Worm (Caenorhabditis elegans) whole organism, L3 larva: ENCODE data around the gene sru-19.

Experiments used
- ama-1 ChIP-seq: fragments of 150-350 bp; optimal IDR thresholded peaks from 2 replicates; lab custom pipeline; 2018
- elt-1 ChIP-seq: fragments of 150-350 bp; optimal IDR thresholded peaks from 2 replicates; lab custom pipeline; 2014; ENCODE audit warnings: missing biosample characterization, missing genetic modification characterization
- fos-1 ChIP-seq: fragments of 150-350 bp; optimal IDR thresholded peaks from 2 replicates; lab custom pipeline; 2014; ENCODE audit warnings: missing biosample characterization, missing genetic modification characterization
- nhr-12 ChIP-seq: fragments of 150-350 bp; optimal IDR thresholded peaks from 2 replicates; lab custom pipeline; 2014; ENCODE audit warnings: missing biosample characterization, missing genetic modification characterization
- nhr-28 ChIP-seq: fragments of 150-350 bp; optimal IDR thresholded peaks from 2 replicates; lab custom pipeline; 2014; ENCODE audit warnings: missing biosample characterization, missing genetic modification characterization
- nhr-77 ChIP-seq: fragments of 150-350 bp; optimal IDR thresholded peaks from 2 replicates; lab custom pipeline; 2014; ENCODE audit warnings: missing biosample characterization, missing genetic modification characterization
- pha-4 ChIP-seq: fragments of 150-350 bp; optimal IDR thresholded peaks from 2 replicates; lab custom pipeline; 2014; ENCODE audit warnings: missing biosample characterization, missing genetic modification reagents, missing genetic modification characterization
- pqm-1 ChIP-seq: fragments of 150-350 bp; optimal IDR thresholded peaks from 2 replicates; lab custom pipeline; 2017; ENCODE audit warnings: missing biosample characterization, missing genetic modification characterization, inconsistent platforms
- snpc-4 ChIP-seq: fragments of 150-350 bp; optimal IDR thresholded peaks from 2 replicates; lab custom pipeline; 2014; ENCODE audit warnings: missing biosample characterization, missing genetic modification characterization
- ztf-11 ChIP-seq: fragments of 150-350 bp; optimal IDR thresholded peaks from 2 replicates; lab custom pipeline; 2014; ENCODE audit warnings: missing biosample characterization, missing genetic modification characterization

DNA sequence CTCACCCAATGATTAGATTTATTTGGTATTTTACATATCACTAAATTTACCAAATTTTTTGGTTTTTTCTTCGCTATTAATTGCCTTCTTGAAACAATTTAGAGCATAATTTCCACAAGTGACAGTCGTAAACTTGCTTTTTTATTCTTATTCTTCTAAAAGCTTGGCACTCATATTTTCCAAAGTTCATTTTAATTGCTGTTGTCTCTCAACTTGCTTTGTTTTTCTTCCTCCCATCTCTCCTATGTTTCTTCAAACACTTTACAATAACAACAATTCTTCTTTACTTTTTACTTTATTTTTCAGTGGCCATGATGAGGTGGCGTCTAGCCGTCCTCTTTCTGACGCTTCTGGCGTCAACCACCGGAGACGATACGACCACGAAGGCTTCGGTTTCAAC is 30.0 kb upstream of the sru-19 start, which contains the start of gene igdb-2:
- TF ChIP-seq ama-1 (no peak), fos-1 (tag; lab: Kevin White, UChicago) (no peak), pha-4 (tag; lab: Kevin White, UChicago) (no peak), ztf-11 (tag; lab: Kevin White, UChicago) (no peak), nhr-77 (tag; lab: Kevin White, UChicago) (no peak), pqm-1 (tag; lab: Kevin White, UChicago) (no peak), nhr-12 (tag; lab: Kevin White, UChicago) (no peak), elt-1 (tag; lab: Kevin White, UChicago) (no peak), snpc-4 (no peak), nhr-28 (tag; lab: Kevin White, UChicago) (no peak)
